Fruit fly (Drosophila melanogaster): ENCODE results near the gene Prosbeta5R2.

Prosbeta5R2 gene

dm6 chr2L:18003028-18003836 lies 13.0 kb downstream of the Prosbeta5R2 start (continued):
- TF ChIP-seq Lpt (GFP tag; optimal IDR thresholded peaks at IDR 0.05) (peak; percentile 68), Sox102F (GFP tag; optimal IDR thresholded peaks at IDR 0.05) (peak; percentile 60), CG4318 (GFP tag; optimal IDR thresholded peaks at IDR 0.05) (peak; percentile 71), achi (GFP tag; optimal IDR thresholded peaks at IDR 0.05) (peak; percentile 68), Hr4 (GFP tag; optimal IDR thresholded peaks at IDR 0.05) (peak; percentile 77), CG6792 (GFP tag; optimal IDR thresholded peaks at IDR 0.05) (peak; percentile 53), CG34406 (GFP tag; optimal IDR thresholded peaks at IDR 0.05) (peak; percentile 52), dsx (GFP tag; optimal IDR thresholded peaks at IDR 0.05; ENCODE audit: poor library complexity, severe bottlenecking) (peak; percentile 66), CG8632 (GFP tag; optimal IDR thresholded peaks at IDR 0.05) (peak; percentile 62), CG9139 (GFP tag; optimal IDR thresholded peaks at IDR 0.05) (peak; percentile 25)

dm6 chr2L:18005481-18005880 lies 15.3 kb downstream of the Prosbeta5R2 start:
- peak; percentile 55 for TF ChIP-seq acj6 (GFP tag; optimal IDR thresholded peaks at IDR 0.05)
- TF ChIP-seq CG6792 (GFP tag; optimal IDR thresholded peaks at IDR 0.05) = peak; percentile 13
- no peak for TF ChIP-seq dsx (GFP tag; optimal IDR thresholded peaks at IDR 0.05; ENCODE audit: poor library complexity, severe bottlenecking)
- no peak for TF ChIP-seq Blimp-1 (GFP tag; optimal IDR thresholded peaks at IDR 0.05)
- TF ChIP-seq Sox15 (GFP tag; optimal IDR thresholded peaks at IDR 0.05) = no peak
- no peak for TF ChIP-seq fkh (GFP tag; optimal IDR thresholded peaks at IDR 0.05)
- peak; percentile 88 for TF ChIP-seq CG4318 (GFP tag; optimal IDR thresholded peaks at IDR 0.05)
- TF ChIP-seq CG11902 (GFP tag; optimal IDR thresholded peaks at IDR 0.05) = no peak
- no peak for TF ChIP-seq vri (GFP tag; optimal IDR thresholded peaks at IDR 0.05)
- TF ChIP-seq Sox102F (GFP tag; optimal IDR thresholded peaks at IDR 0.05) = no peak
- TF ChIP-seq pdm3 (GFP tag; optimal IDR thresholded peaks at IDR 0.05) = peak; percentile 64
- peak; percentile 39; the same call in 1 of the 2 replicates for TF ChIP-seq Gug (GFP tag; IDR thresholded peaks at IDR 0.05)
- TF ChIP-seq Hr38 (GFP tag; optimal IDR thresholded peaks at IDR 0.05) = no peak
- TF ChIP-seq salr (GFP tag; optimal IDR thresholded peaks at IDR 0.05) = peak; percentile 3 to 74
- peak; percentile 36 for TF ChIP-seq CG8632 (GFP tag; optimal IDR thresholded peaks at IDR 0.05)
- TF ChIP-seq CG6276 (GFP tag; optimal IDR thresholded peaks at IDR 0.05) = peak; percentile 73
- no peak for TF ChIP-seq CG7368 (GFP tag; optimal IDR thresholded peaks at IDR 0.05)
- TF ChIP-seq Eip93F (GFP tag; optimal IDR thresholded peaks at IDR 0.05) = no peak
- TF ChIP-seq CG34406 (GFP tag; optimal IDR thresholded peaks at IDR 0.05) = peak; percentile 23
- peak; percentile 14 for TF ChIP-seq Met (GFP tag; optimal IDR thresholded peaks at IDR 0.05)
- peak; percentile 56 for TF ChIP-seq CG3919 (GFP tag; optimal IDR thresholded peaks at IDR 0.05)
- TF ChIP-seq CG6854 (GFP tag; optimal IDR thresholded peaks at IDR 0.05) = no peak
- TF ChIP-seq fd59A (GFP tag; optimal IDR thresholded peaks at IDR 0.05) = peak; percentile 4
- TF ChIP-seq Eip78C (GFP tag) = peak; percentile 90
- no peak for TF ChIP-seq esn (GFP tag; optimal IDR thresholded peaks at IDR 0.05)
- TF ChIP-seq CG3032 (tag; optimal IDR thresholded peaks at IDR 0.05) = peak; percentile 32
- TF ChIP-seq Sox14 (GFP tag; optimal IDR thresholded peaks at IDR 0.05) = peak; percentile 51
- TF ChIP-seq svp (GFP tag) = peak; percentile 52
- no peak; the same call in 1 of the 2 replicates for TF ChIP-seq CG15336 (GFP tag; IDR thresholded peaks at IDR 0.05)
- TF ChIP-seq achi (GFP tag; optimal IDR thresholded peaks at IDR 0.05) = peak; percentile 71
- peak; percentile 4 for TF ChIP-seq CG6808 (GFP tag; optimal IDR thresholded peaks at IDR 0.05)
- TF ChIP-seq Hr39 (GFP tag; optimal IDR thresholded peaks at IDR 0.05) = peak; percentile 14
- no peak for TF ChIP-seq CG1621 (tag; optimal IDR thresholded peaks at IDR 0.05)
- TF ChIP-seq CG32006 (GFP tag; optimal IDR thresholded peaks at IDR 0.05) = peak; percentile 93
- peak; percentile 44; the same call in 2 of the 3 replicates for TF ChIP-seq CG6163 (GFP tag; IDR thresholded peaks at IDR 0.05)
- TF ChIP-seq cyc (GFP tag; optimal IDR thresholded peaks at IDR 0.05) = no peak
- no peak for TF ChIP-seq CG31627 (GFP tag; optimal IDR thresholded peaks at IDR 0.05)
- TF ChIP-seq CG11762 (GFP tag; optimal IDR thresholded peaks at IDR 0.05; ENCODE audit: insufficient read depth) = peak; percentile 0
- TF ChIP-seq dac (GFP tag; optimal IDR thresholded peaks at IDR 0.05) = peak; percentile 75
- TF ChIP-seq spab (GFP tag; optimal IDR thresholded peaks at IDR 0.05) = peak; percentile 24
- TF ChIP-seq net (GFP tag; optimal IDR thresholded peaks at IDR 0.05) = peak; percentile 42
- peak; percentile 5 for TF ChIP-seq CG16779 (tag; optimal IDR thresholded peaks at IDR 0.05)
- no peak for TF ChIP-seq CG8319 (GFP tag; optimal IDR thresholded peaks at IDR 0.05)
- peak; percentile 5 for TF ChIP-seq CG10669 (GFP tag; optimal IDR thresholded peaks at IDR 0.05)
